Worm (Caenorhabditis elegans) whole organism, mixed stage, embryonic: ENCODE data around the gene F14H3.3.

ENCODE experiments used
- ceh-39 ChIP-seq: fragments of 150-350 bp; optimal IDR thresholded peaks from 2 replicates; lab custom pipeline; 2014; ENCODE audit warnings: missing biosample characterization, missing genetic modification characterization
- elt-3 ChIP-seq: fragments of 150-350 bp; optimal IDR thresholded peaks from 2 replicates; lab custom pipeline; 2014; ENCODE audit warnings: missing biosample characterization, missing genetic modification characterization
- hlh-1 ChIP-seq: fragments of 150-350 bp; optimal IDR thresholded peaks from 2 replicates; lab custom pipeline; 2014; ENCODE audit warnings: missing biosample characterization, missing genetic modification reagents, missing genetic modification characterization
- lin-13 ChIP-seq: fragments of 150-350 bp; optimal IDR thresholded peaks from 2 replicates; lab custom pipeline; 2014; ENCODE audit warnings: missing biosample characterization, missing genetic modification characterization
- lin-32 ChIP-seq: fragments of 200-800 bp; sonication (Bioruptor generic); optimal IDR thresholded peaks from 2 replicates; lab custom pipeline; 2018; ENCODE audit warnings: mild to moderate bottlenecking, missing genetic modification characterization, missing compliant biosample characterization
- mab-5 ChIP-seq: fragments of 150-350 bp; optimal IDR thresholded peaks from 2 replicates; lab custom pipeline; 2014; ENCODE audit warnings: missing biosample characterization, missing genetic modification characterization
- nhr-237 ChIP-seq: fragments of 150-350 bp; optimal IDR thresholded peaks from 2 replicates; lab custom pipeline; 2014; ENCODE audit warnings: missing biosample characterization, missing genetic modification characterization
- unc-120 ChIP-seq: sonication (generic microtip); optimal IDR thresholded peaks from 2 replicates; lab custom pipeline; 2017; ENCODE audit warnings: missing genetic modification characterization, missing compliant biosample characterization; ENCODE audit not compliant: poor library complexity, severe bottlenecking

DNA sequence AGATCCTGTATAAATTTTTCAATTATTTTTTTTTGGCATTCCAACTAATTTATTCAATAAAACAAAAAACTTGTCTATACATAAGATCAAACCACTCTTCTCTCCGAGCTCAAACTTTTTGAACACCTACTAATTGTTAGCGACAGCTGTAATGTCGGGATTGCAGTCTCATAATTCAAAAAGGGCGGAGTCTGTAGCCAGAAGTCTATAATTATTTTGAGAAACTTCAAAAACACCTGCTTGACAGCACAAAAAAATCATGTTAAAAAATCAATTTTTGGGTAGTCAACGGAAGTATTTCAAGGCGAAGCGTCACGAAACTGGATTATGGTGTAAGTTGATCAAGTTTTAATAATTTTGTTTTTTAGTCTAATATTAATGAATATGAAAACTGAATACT, 33.2 kb downstream of the F14H3.3 start, which contains the start of gene srx-44:
- TF ChIP-seq mab-5 (tag; lab: Kevin White, UChicago): no peak
- no peak for TF ChIP-seq ceh-39
- TF ChIP-seq lin-13: no peak
- no peak for TF ChIP-seq nhr-237
- TF ChIP-seq lin-32 (GFP tag; lab: Kevin White, UChicago): no peak
- TF ChIP-seq elt-3 (tag; lab: Kevin White, UChicago): no peak
- no peak for TF ChIP-seq unc-120 (tag; lab: Kevin White, UChicago)
- no peak for TF ChIP-seq hlh-1
